Worm (Caenorhabditis elegans) whole organism, L3 larva: ENCODE measurements around the gene nhr-242.

Source experiments
- R02D3.7 ChIP-seq: fragments of 150-350 bp; optimal IDR thresholded peaks from 2 replicates; lab custom pipeline; 2014; ENCODE audit warnings: missing biosample characterization, missing genetic modification characterization
- ZK546.5 ChIP-seq: sonication (generic microtip); optimal IDR thresholded peaks from 2 replicates; lab custom pipeline; 2017; ENCODE audit warnings: missing biosample characterization, missing genetic modification characterization
- aly-2 ChIP-seq: fragments of 150-350 bp; optimal IDR thresholded peaks from 2 replicates; lab custom pipeline; 2014; ENCODE audit warnings: missing biosample characterization, missing genetic modification characterization
- ceh-28 ChIP-seq: fragments of 150-350 bp; optimal IDR thresholded peaks from 2 replicates; lab custom pipeline; 2014; ENCODE audit warnings: missing biosample characterization, missing genetic modification reagents, missing genetic modification characterization
- ceh-82 ChIP-seq: fragments of 150-350 bp; optimal IDR thresholded peaks from 2 replicates; lab custom pipeline; 2014; ENCODE audit warnings: missing biosample characterization, missing genetic modification characterization
- ceh-9 ChIP-seq: sonication (generic microtip); optimal IDR thresholded peaks from 2 replicates; lab custom pipeline; 2018; ENCODE audit warnings: missing biosample characterization, missing genetic modification characterization
- daf-12 ChIP-seq: fragments of 150-350 bp; optimal IDR thresholded peaks from 2 replicates; lab custom pipeline; 2014; ENCODE audit warnings: missing biosample characterization, missing genetic modification reagents, missing genetic modification characterization
- egl-27 ChIP-seq: sonication (generic microtip); optimal IDR thresholded peaks from 4 replicates; lab custom pipeline; 2017; ENCODE audit warnings: missing biosample characterization, missing genetic modification reagents, missing genetic modification characterization
- elt-1 ChIP-seq: fragments of 150-350 bp; optimal IDR thresholded peaks from 2 replicates; lab custom pipeline; 2014; ENCODE audit warnings: missing biosample characterization, missing genetic modification characterization
- elt-3 ChIP-seq, 3 experiments: fragments of 150-350 bp in 1 of 3; sonication (generic microtip) in 2 of 3; optimal IDR thresholded peaks; 2 replicates in 2 of 3; 4 replicates in 1 of 3; lab custom pipeline; 2014 to 2017; ENCODE audit warnings: missing biosample characterization in 3 of 3, missing genetic modification characterization in 3 of 3
- eor-1 ChIP-seq, 2 experiments: fragments of 150-350 bp; optimal IDR thresholded peaks; 2 replicates each; lab custom pipeline; 2014 to 2018; ENCODE audit warnings: missing biosample characterization in 2 of 2, missing genetic modification characterization in 2 of 2
- fkh-10 ChIP-seq: sonication (generic microtip); optimal IDR thresholded peaks from 2 replicates; lab custom pipeline; 2017; ENCODE audit warnings: missing biosample characterization, missing genetic modification reagents, missing genetic modification characterization
- fkh-2 ChIP-seq: fragments of 150-350 bp; optimal IDR thresholded peaks from 2 replicates; lab custom pipeline; 2014; ENCODE audit warnings: missing biosample characterization, missing genetic modification reagents, missing genetic modification characterization
- fos-1 ChIP-seq: fragments of 150-350 bp; optimal IDR thresholded peaks from 2 replicates; lab custom pipeline; 2014; ENCODE audit warnings: missing biosample characterization, missing genetic modification characterization
- hmg-11 ChIP-seq: sonication (generic microtip); optimal IDR thresholded peaks from 2 replicates; lab custom pipeline; 2016; ENCODE audit warnings: missing genetic modification characterization, missing compliant biosample characterization
- lsy-12 ChIP-seq: sonication (generic microtip); optimal IDR thresholded peaks from 2 replicates; lab custom pipeline; 2016; ENCODE audit warnings: mild to moderate bottlenecking, missing genetic modification characterization, missing compliant biosample characterization
- mdl-1 ChIP-seq: fragments of 150-350 bp; optimal IDR thresholded peaks from 2 replicates; lab custom pipeline; 2014; ENCODE audit warnings: missing biosample characterization, missing genetic modification characterization
- mml-1 ChIP-seq: fragments of 150-350 bp; sonication (generic microtip); optimal IDR thresholded peaks from 3 replicates; lab custom pipeline; 2014; ENCODE audit warnings: missing biosample characterization, missing genetic modification characterization
- nfya-1 ChIP-seq: sonication (generic microtip); optimal IDR thresholded peaks from 2 replicates; lab custom pipeline; 2017; ENCODE audit warnings: missing genetic modification characterization, mild to moderate bottlenecking, missing compliant biosample characterization, antibody characterized with exemption, moderate library complexity; ENCODE audit not compliant: insufficient read depth
- nhr-11 ChIP-seq: fragments of 150-350 bp; optimal IDR thresholded peaks from 2 replicates; lab custom pipeline; 2014; ENCODE audit warnings: missing biosample characterization, missing genetic modification characterization
- nhr-12 ChIP-seq: fragments of 150-350 bp; optimal IDR thresholded peaks from 2 replicates; lab custom pipeline; 2014; ENCODE audit warnings: missing biosample characterization, missing genetic modification characterization
- nhr-237 ChIP-seq: fragments of 150-350 bp; optimal IDR thresholded peaks from 2 replicates; lab custom pipeline; 2014; ENCODE audit warnings: missing biosample characterization, missing genetic modification characterization
- nhr-25 ChIP-seq: sonication (generic microtip); optimal IDR thresholded peaks from 2 replicates; lab custom pipeline; 2017; ENCODE audit warnings: missing biosample characterization, missing genetic modification characterization
- nhr-28 ChIP-seq: fragments of 150-350 bp; optimal IDR thresholded peaks from 2 replicates; lab custom pipeline; 2014; ENCODE audit warnings: missing biosample characterization, missing genetic modification characterization
- nhr-43 ChIP-seq: sonication (generic microtip); optimal IDR thresholded peaks from 2 replicates; lab custom pipeline; 2016; ENCODE audit warnings: mild to moderate bottlenecking, missing genetic modification characterization, missing compliant biosample characterization; ENCODE audit not compliant: poor library complexity, severe bottlenecking
- nhr-67 ChIP-seq: fragments of 150-350 bp; optimal IDR thresholded peaks from 2 replicates; lab custom pipeline; 2014; ENCODE audit warnings: missing biosample characterization, missing genetic modification characterization
- nhr-76 ChIP-seq: fragments of 150-350 bp; sonication (generic microtip); optimal IDR thresholded peaks from 5 replicates; lab custom pipeline; 2014; ENCODE audit warnings: missing biosample characterization, missing genetic modification characterization
- nhr-77 ChIP-seq: fragments of 150-350 bp; optimal IDR thresholded peaks from 2 replicates; lab custom pipeline; 2014; ENCODE audit warnings: missing biosample characterization, missing genetic modification characterization
- pha-4 ChIP-seq: fragments of 150-350 bp; optimal IDR thresholded peaks from 2 replicates; lab custom pipeline; 2014; ENCODE audit warnings: missing biosample characterization, missing genetic modification reagents, missing genetic modification characterization
- sea-2 ChIP-seq: fragments of 150-350 bp; sonication (generic microtip); optimal IDR thresholded peaks from 4 replicates; lab custom pipeline; 2014; ENCODE audit warnings: missing biosample characterization, missing genetic modification reagents, missing genetic modification characterization
- skn-1 ChIP-seq: fragments of 150-350 bp; optimal IDR thresholded peaks from 2 replicates; lab custom pipeline; 2014; ENCODE audit warnings: missing biosample characterization, missing genetic modification characterization
- unc-62 ChIP-seq: fragments of 150-350 bp; sonication (generic microtip); optimal IDR thresholded peaks from 4 replicates; lab custom pipeline; 2014; ENCODE audit warnings: missing biosample characterization, missing genetic modification reagents, missing genetic modification characterization
- zag-1 ChIP-seq: fragments of 150-350 bp; optimal IDR thresholded peaks from 2 replicates; lab custom pipeline; 2014; ENCODE audit warnings: missing biosample characterization, missing genetic modification characterization
- ztf-11 ChIP-seq: fragments of 150-350 bp; optimal IDR thresholded peaks from 2 replicates; lab custom pipeline; 2014; ENCODE audit warnings: missing biosample characterization, missing genetic modification characterization
- ztf-4 ChIP-seq: fragments of 150-350 bp; optimal IDR thresholded peaks from 2 replicates; lab custom pipeline; 2014; ENCODE audit warnings: missing biosample characterization, missing genetic modification characterization

nhr-242 gene

ce11 chrIV:2563969-2564368 is 17.4 kb downstream of the nhr-242 start, which contains the start of gene Y69A2AR.24:
Gene Y69A2AR.24 (minus strand): TSS chrIV:2564069.
- TF ChIP-seq nhr-25 (tag; lab: Kevin White, UChicago) (no peak), elt-1 (no peak), nhr-43 (tag; lab: Kevin White, UChicago) (no peak), nfya-1 (tag; lab: Kevin White, UChicago) (no peak), sea-2 (GFP tag; lab: Kevin White, UChicago) (no peak), mml-1 (tag; lab: Kevin White, UChicago) (no peak), hmg-11 (no peak), nhr-77 (tag; lab: Kevin White, UChicago) (no peak), nhr-28 (tag; lab: Kevin White, UChicago) (no peak), fkh-10 (no peak), nhr-11 (tag; lab: Kevin White, UChicago) (no peak), ZK546.5 (tag; lab: Kevin White, UChicago) (no peak), ceh-28 (no peak), ztf-4 (tag; lab: Kevin White, UChicago) (no peak), unc-62 (GFP tag; lab: Kevin White, UChicago) (no peak)

- TF ChIP-seq fkh-2 (tag; lab: Kevin White, UChicago) (no peak), egl-27 (no peak), sea-2 (GFP tag; lab: Kevin White, UChicago) (no peak), pha-4 (no peak), lsy-12 (tag; lab: Kevin White, UChicago) (no peak), zag-1 (tag; lab: Kevin White, UChicago) (no peak), mml-1 (tag; lab: Kevin White, UChicago) (no peak), R02D3.7 (tag; lab: Kevin White, UChicago) (no peak), ZK546.5 (tag; lab: Kevin White, UChicago) (no peak), fos-1 (tag; lab: Kevin White, UChicago) (no peak)
Measured at ce11 chrIV:2562071-2562470, 19.3 kb downstream of the nhr-242 start, which contains the start of gene Y69A2AR.50. Gene Y69A2AR.50 (plus strand): TSS chrIV:2562371.

- TF ChIP-seq elt-3 (tag; optimal IDR thresholded peaks at IDR 0.05; lab: Kevin White, UChicago) (no peak), ceh-82 (tag; lab: Kevin White, UChicago) (no peak), elt-1 (no peak), hmg-11 (no peak), egl-27 (no peak), nhr-28 (tag; lab: Kevin White, UChicago) (no peak), R02D3.7 (tag; lab: Kevin White, UChicago) (no peak), nhr-76 (tag; lab: Kevin White, UChicago) (no peak), unc-62 (GFP tag; lab: Kevin White, UChicago) (no peak), sea-2 (GFP tag; lab: Kevin White, UChicago) (no peak), skn-1 (tag; lab: Kevin White, UChicago) (no peak), daf-12 (tag; lab: Kevin White, UChicago) (no peak), aly-2 (tag; lab: Kevin White, UChicago) (no peak), zag-1 (tag; lab: Kevin White, UChicago) (no peak), nhr-25 (tag; lab: Kevin White, UChicago) (no peak), nhr-43 (tag; lab: Kevin White, UChicago) (no peak), ztf-4 (tag; lab: Kevin White, UChicago) (no peak)
Measured at ce11 chrIV:2561358-2561757, 20.0 kb downstream of the nhr-242 start, which contains the start of gene Y69A2AR.46. Gene Y69A2AR.46 (plus strand): TSS chrIV:2561658.

ce11 chrIV:2556211-2556610 is 25.2 kb downstream of the nhr-242 start:
- TF ChIP-seq mdl-1 (tag; lab: Kevin White, UChicago), result no peak
- no peak for TF ChIP-seq nhr-237 (tag; lab: Kevin White, UChicago)
- no peak for TF ChIP-seq sea-2 (GFP tag; lab: Kevin White, UChicago)
- no peak for TF ChIP-seq ztf-11 (tag; lab: Kevin White, UChicago)

ce11 chrIV:2552855-2553254 is 28.5 kb downstream of the nhr-242 start:
- TF ChIP-seq pha-4, result no peak
- TF ChIP-seq nhr-67 (tag; lab: Kevin White, UChicago), result no peak
- no peak for TF ChIP-seq ceh-9 (tag; lab: Kevin White, UChicago)
- no peak for TF ChIP-seq unc-62 (GFP tag; lab: Kevin White, UChicago)
- TF ChIP-seq nhr-12 (tag; lab: Kevin White, UChicago), result no peak
- TF ChIP-seq elt-1, result no peak
- TF ChIP-seq eor-1 (tag; optimal IDR thresholded peaks at IDR 0.05; lab: Kevin White, UChicago), result no peak
- TF ChIP-seq daf-12 (tag; lab: Kevin White, UChicago), result no peak
